Worm (Caenorhabditis elegans): Measurements from ENCODE around the gene erd-2.2.
A peak's percentile ranks its signal among the peaks of the same experiment; 100 is the strongest.

- TF ChIP-seq tra-4 (tag; optimal IDR thresholded peaks at IDR 0.05) (no peak), B0310.2 (tag; optimal IDR thresholded peaks at IDR 0.05) (no peak), ama-1 (optimal IDR thresholded peaks at IDR 0.05) (no peak), hmg-4 (GFP tag; optimal IDR thresholded peaks at IDR 0.05) (peak; percentile 12), flt-1 (GFP tag; IDR thresholded peaks at IDR 0.05) (peak; percentile 20; the same call in 1 of the 2 replicates), aly-1 (tag; optimal IDR thresholded peaks at IDR 0.05) (no peak), F13C5.2 (tag; optimal IDR thresholded peaks at IDR 0.05) (no peak), scrt-1 (GFP tag; IDR thresholded peaks at IDR 0.05) (no peak), sea-1 (GFP tag; conservative IDR thresholded peaks at IDR 0.05) (peak; percentile 18; the same call in 1 of the 2 replicates), tbx-37 (GFP tag; conservative IDR thresholded peaks at IDR 0.05) (no peak), ets-7 (tag; optimal IDR thresholded peaks at IDR 0.05) (no peak), ceh-13 (GFP tag; optimal IDR thresholded peaks at IDR 0.05) (no peak)
Measured at ce11 chrIII:5943368-5944180, 36.7 kb downstream of the erd-2.2 start.

All from whole organism, early embryonic.